Worm (Caenorhabditis elegans) whole organism, L3 larva: ENCODE results near the gene clec-172.

Source experiments
- ceh-82 ChIP-seq: fragments of 150-350 bp; optimal IDR thresholded peaks from 2 replicates; lab custom pipeline; 2014; ENCODE audit warnings: missing biosample characterization, missing genetic modification characterization
- daf-12 ChIP-seq: fragments of 150-350 bp; optimal IDR thresholded peaks from 2 replicates; lab custom pipeline; 2014; ENCODE audit warnings: missing biosample characterization, missing genetic modification reagents, missing genetic modification characterization
- eor-1 ChIP-seq, 2 experiments: fragments of 150-350 bp; optimal IDR thresholded peaks; 2 replicates each; lab custom pipeline; 2014 to 2018; ENCODE audit warnings: missing biosample characterization in 2 of 2, missing genetic modification characterization in 2 of 2
- mdl-1 ChIP-seq: fragments of 150-350 bp; optimal IDR thresholded peaks from 2 replicates; lab custom pipeline; 2014; ENCODE audit warnings: missing biosample characterization, missing genetic modification characterization
- nfya-1 ChIP-seq: sonication (generic microtip); optimal IDR thresholded peaks from 2 replicates; lab custom pipeline; 2017; ENCODE audit warnings: missing genetic modification characterization, mild to moderate bottlenecking, missing compliant biosample characterization, antibody characterized with exemption, moderate library complexity; ENCODE audit not compliant: insufficient read depth
- nhr-11 ChIP-seq: fragments of 150-350 bp; optimal IDR thresholded peaks from 2 replicates; lab custom pipeline; 2014; ENCODE audit warnings: missing biosample characterization, missing genetic modification characterization
- nhr-23 ChIP-seq: fragments of 150-350 bp; optimal IDR thresholded peaks from 2 replicates; lab custom pipeline; 2014; ENCODE audit warnings: missing biosample characterization, missing genetic modification reagents, missing genetic modification characterization
- nhr-76 ChIP-seq: fragments of 150-350 bp; sonication (generic microtip); optimal IDR thresholded peaks from 5 replicates; lab custom pipeline; 2014; ENCODE audit warnings: missing biosample characterization, missing genetic modification characterization
- pha-4 ChIP-seq: fragments of 150-350 bp; optimal IDR thresholded peaks from 2 replicates; lab custom pipeline; 2014; ENCODE audit warnings: missing biosample characterization, missing genetic modification reagents, missing genetic modification characterization
- sea-2 ChIP-seq: fragments of 150-350 bp; sonication (generic microtip); optimal IDR thresholded peaks from 4 replicates; lab custom pipeline; 2014; ENCODE audit warnings: missing biosample characterization, missing genetic modification reagents, missing genetic modification characterization
- ztf-11 ChIP-seq: fragments of 150-350 bp; optimal IDR thresholded peaks from 2 replicates; lab custom pipeline; 2014; ENCODE audit warnings: missing biosample characterization, missing genetic modification characterization
- ztf-4 ChIP-seq: fragments of 150-350 bp; optimal IDR thresholded peaks from 2 replicates; lab custom pipeline; 2014; ENCODE audit warnings: missing biosample characterization, missing genetic modification characterization

clec-172 gene

DNA sequence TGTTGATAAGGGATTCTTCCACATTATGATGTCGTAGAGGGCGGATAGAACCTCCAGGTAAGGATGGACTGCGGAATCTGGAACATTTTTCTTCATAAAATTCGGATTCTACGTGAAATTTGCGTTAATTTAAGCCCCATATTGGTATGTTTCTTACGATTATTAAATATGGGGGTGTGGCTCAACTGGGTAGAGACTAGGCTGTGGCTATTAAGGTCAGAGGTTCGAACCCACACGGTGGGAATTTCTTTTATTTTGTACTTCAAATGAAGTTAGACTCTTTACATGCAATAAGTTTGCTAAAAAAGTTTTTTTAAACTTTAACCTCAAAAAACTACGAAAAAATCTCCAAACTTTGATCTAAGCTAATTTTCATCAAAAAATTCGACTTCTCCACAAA is 51.0 kb downstream of the clec-172 start:
- no peak for TF ChIP-seq eor-1 (tag; optimal IDR thresholded peaks at IDR 0.05; lab: Kevin White, UChicago)
- no peak for TF ChIP-seq ztf-4 (tag; lab: Kevin White, UChicago)
- no peak for TF ChIP-seq ceh-82 (tag; lab: Kevin White, UChicago)
- TF ChIP-seq mdl-1 (tag; lab: Kevin White, UChicago): no peak
- TF ChIP-seq sea-2 (GFP tag; lab: Kevin White, UChicago): no peak
- TF ChIP-seq pha-4 (tag; lab: Kevin White, UChicago): no peak
- TF ChIP-seq nhr-11: no peak
- TF ChIP-seq ztf-11 (tag; lab: Kevin White, UChicago): no peak
- TF ChIP-seq daf-12 (tag; lab: Kevin White, UChicago): no peak
- TF ChIP-seq nfya-1 (tag; lab: Kevin White, UChicago): no peak
- no peak for TF ChIP-seq nhr-76
- TF ChIP-seq nhr-23 (tag; lab: Kevin White, UChicago): no peak
